Worm (Caenorhabditis elegans) whole organism, L2 larva: ENCODE results near the gene Y57G11C.51.

Source experiments
- R02D3.7 ChIP-seq: fragments of 150-350 bp; optimal IDR thresholded peaks from 2 replicates; lab custom pipeline; 2014; ENCODE audit warnings: missing biosample characterization, missing genetic modification characterization
- ama-1 ChIP-seq: fragments of 150-350 bp; optimal IDR thresholded peaks from 2 replicates; lab custom pipeline; 2018; ENCODE audit warnings: inconsistent platforms
- nhr-10 ChIP-seq: sonication (generic microtip); optimal IDR thresholded peaks from 2 replicates; lab custom pipeline; 2017; ENCODE audit warnings: missing biosample characterization, missing genetic modification characterization
- unc-39 ChIP-seq: fragments of 150-350 bp; optimal IDR thresholded peaks from 2 replicates; lab custom pipeline; 2014; ENCODE audit warnings: missing biosample characterization, missing genetic modification characterization
- unc-55 ChIP-seq: fragments of 150-350 bp; sonication (generic microtip); optimal IDR thresholded peaks from 3 replicates; lab custom pipeline; 2014; ENCODE audit warnings: missing biosample characterization, missing genetic modification reagents, missing genetic modification characterization

ce11 chrIV:14822267-14822666, 47.9 kb upstream of the Y57G11C.51 start:
- TF ChIP-seq unc-55, result no peak
- TF ChIP-seq R02D3.7 (tag; lab: Kevin White, UChicago), result no peak
- peak; percentile 11 for TF ChIP-seq ama-1 (lab: Kevin White, UChicago)
- no peak for TF ChIP-seq nhr-10
- TF ChIP-seq unc-39 (tag; lab: Kevin White, UChicago), result no peak
